Fruit fly (Drosophila melanogaster) whole organism, pupa: Measurements from ENCODE around the gene CG13314.

Experiments used
- CG12605 ChIP-seq: fragments of 200-800 bp; sonication (Bioruptor generic); IDR thresholded peaks from 2 replicates; pipeline ENCODE4 v1.3.6; 2022; ENCODE audit warnings: missing biosample characterization, missing genetic modification characterization
- CG13204 ChIP-seq: fragments of 200-800 bp; sonication (Bioruptor generic); optimal IDR thresholded peaks from 2 replicates; lab custom pipeline; 2018; ENCODE audit warnings: missing biosample characterization, mild to moderate bottlenecking, missing genetic modification characterization, moderate library complexity
- CG14655 ChIP-seq: fragments of 200-800 bp; sonication (Bioruptor generic); optimal IDR thresholded peaks from 3 replicates; lab custom pipeline; 2017; ENCODE audit warnings: mild to moderate bottlenecking, missing biosample characterization, missing genetic modification reagents, missing genetic modification characterization
- CG17806 ChIP-seq: fragments of 200-800 bp; sonication (Bioruptor generic); optimal IDR thresholded peaks from 2 replicates; lab custom pipeline; 2018; ENCODE audit warnings: missing biosample characterization, mild to moderate bottlenecking, missing genetic modification characterization, moderate library complexity
- CG32121 ChIP-seq: fragments of 200-800 bp; sonication (Bioruptor generic); IDR thresholded peaks from 2 replicates; pipeline ENCODE4 v1.3.6; 2022; ENCODE audit warnings: missing biosample characterization, missing genetic modification characterization
- CG34367 ChIP-seq: fragments of 200-800 bp; sonication (Bioruptor generic); optimal IDR thresholded peaks from 2 replicates; lab custom pipeline; 2018; ENCODE audit warnings: missing biosample characterization, mild to moderate bottlenecking, missing genetic modification characterization
- CG4496 ChIP-seq: fragments of 200-800 bp; sonication (Bioruptor generic); IDR thresholded peaks from 3 replicates; pipeline ENCODE4 v1.3.6; 2022; ENCODE audit warnings: missing biosample characterization, missing genetic modification characterization
- CG8159 ChIP-seq: fragments of 200-800 bp; sonication (Bioruptor generic); optimal IDR thresholded peaks from 3 replicates; lab custom pipeline; 2018; ENCODE audit warnings: missing biosample characterization, mild to moderate bottlenecking, missing genetic modification characterization, moderate library complexity
- CG8301 ChIP-seq: fragments of 200-800 bp; sonication (Bioruptor generic); optimal IDR thresholded peaks from 2 replicates; lab custom pipeline; 2018; ENCODE audit warnings: missing biosample characterization, mild to moderate bottlenecking, missing genetic modification characterization
- CG9948 ChIP-seq: fragments of 200-800 bp; sonication (Bioruptor generic); optimal IDR thresholded peaks from 2 replicates; lab custom pipeline; 2018; ENCODE audit warnings: missing biosample characterization, mild to moderate bottlenecking, missing genetic modification characterization, moderate library complexity
- D1 ChIP-seq: fragments of 200-800 bp; sonication (Bioruptor generic); optimal IDR thresholded peaks from 2 replicates; lab custom pipeline; 2018; ENCODE audit warnings: missing biosample characterization, mild to moderate bottlenecking, missing genetic modification characterization, moderate library complexity
- EcR ChIP-seq: fragments of 200-800 bp; sonication (Bioruptor generic); optimal IDR thresholded peaks from 3 replicates; lab custom pipeline; 2019; ENCODE audit warnings: missing biosample characterization, missing genetic modification characterization, mild to moderate bottlenecking, moderate library complexity, missing genetic modification reagents
- Ets98B ChIP-seq: fragments of 200-800 bp; sonication (Bioruptor generic); IDR thresholded peaks from 2 replicates; pipeline ENCODE4 v1.3.6; 2022; ENCODE audit warnings: missing biosample characterization, missing genetic modification characterization
- Pif1A ChIP-seq: fragments of 200-800 bp; sonication (Bioruptor generic); optimal IDR thresholded peaks from 3 replicates; lab custom pipeline; 2016; ENCODE audit warnings: missing biosample characterization, missing genetic modification characterization
- Pif1B ChIP-seq: fragments of 200-800 bp; sonication (Bioruptor generic); optimal IDR thresholded peaks from 3 replicates; lab custom pipeline; 2016; ENCODE audit warnings: missing biosample characterization, missing genetic modification characterization
- Snoo ChIP-seq: fragments of 200-800 bp; sonication (Bioruptor generic); optimal IDR thresholded peaks from 3 replicates; lab custom pipeline; 2017; ENCODE audit warnings: missing biosample characterization, mild to moderate bottlenecking, missing genetic modification characterization, inconsistent platforms
- fd96Ca ChIP-seq: fragments of 200-800 bp; sonication (Bioruptor generic); IDR thresholded peaks from 3 replicates; pipeline ENCODE4 v1.3.6; 2022; ENCODE audit warnings: missing biosample characterization, missing genetic modification characterization
- gl ChIP-seq: fragments of 200-800 bp; sonication (Bioruptor generic); optimal IDR thresholded peaks from 2 replicates; lab custom pipeline; 2018; ENCODE audit warnings: missing biosample characterization, mild to moderate bottlenecking, missing genetic modification characterization
- rn ChIP-seq: fragments of 200-800 bp; sonication (Bioruptor generic); IDR thresholded peaks from 2 replicates; pipeline ENCODE4 v1.3.6; 2022; ENCODE audit warnings: missing biosample characterization, missing genetic modification characterization

Gene CG13314

DNA sequence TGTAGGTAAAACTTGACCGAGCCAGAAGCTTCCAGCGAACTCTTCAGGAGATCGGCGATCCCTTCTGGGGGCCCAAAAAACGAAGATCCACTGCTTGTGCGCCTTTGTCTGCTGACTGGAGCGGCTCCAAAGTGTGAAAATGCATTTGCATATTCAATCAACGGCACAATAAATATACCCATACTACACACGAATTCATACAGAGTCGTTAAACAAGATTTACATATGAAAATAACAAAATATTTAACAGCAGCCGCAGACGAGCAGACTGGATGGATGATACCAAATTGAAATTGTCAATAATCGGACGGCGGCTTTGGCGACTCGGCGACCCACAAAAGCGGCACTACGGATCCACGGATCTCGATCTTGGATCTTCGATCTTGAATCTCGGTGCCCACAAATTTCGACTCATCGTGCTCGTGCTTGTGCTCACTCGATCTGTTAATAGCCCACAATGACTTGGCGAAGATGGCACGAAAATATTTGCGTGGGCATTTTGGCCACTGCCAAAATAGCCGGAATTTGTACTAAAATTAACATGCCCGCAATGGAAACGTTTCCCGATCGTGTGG is 45.6 kb downstream of the CG13314 start:
- no peak for TF ChIP-seq CG17806 (tag; lab: Kevin White, UChicago)
- TF ChIP-seq CG32121 (GFP tag; lab: Robert Waterston, UW), result no peak
- TF ChIP-seq Pif1A, result no peak
- TF ChIP-seq gl, result no peak
- no peak for TF ChIP-seq CG8301 (tag; lab: Kevin White, UChicago)

dm6 chr3L:9028057-9028456 is 46.5 kb downstream of the CG13314 start:
- TF ChIP-seq CG17806 (tag; lab: Kevin White, UChicago) (no peak), CG8159 (tag; lab: Kevin White, UChicago) (no peak), CG9948 (tag; lab: Kevin White, UChicago) (no peak), CG13204 (GFP tag; lab: Kevin White, UChicago) (no peak), Snoo (no peak), CG8301 (tag; lab: Kevin White, UChicago) (no peak), Ets98B (GFP tag; lab: Robert Waterston, UW) (no peak), CG34367 (no peak)

dm6 chr3L:9029183-9029789 is 47.7 kb downstream of the CG13314 start:
- no peak for TF ChIP-seq EcR (GFP tag; lab: Kevin White, UChicago)
- no peak for TF ChIP-seq CG13204 (GFP tag; lab: Kevin White, UChicago)
- TF ChIP-seq fd96Ca (GFP tag; lab: Robert Waterston, UW), result no peak
- no peak for TF ChIP-seq Snoo
- TF ChIP-seq CG12605 (GFP tag; lab: Robert Waterston, UW), result no peak
- TF ChIP-seq CG14655 (GFP tag; lab: Kevin White, UChicago), result no peak
- TF ChIP-seq CG4496, result no peak
- TF ChIP-seq CG8301 (tag; lab: Kevin White, UChicago), result no peak
- no peak for TF ChIP-seq D1 (tag; lab: Kevin White, UChicago)
- TF ChIP-seq CG9948 (tag; lab: Kevin White, UChicago), result no peak
- TF ChIP-seq rn (GFP tag; lab: Robert Waterston, UW), result no peak
- no peak for TF ChIP-seq Pif1B (GFP tag; lab: Kevin White, UChicago)
